Worm (Caenorhabditis elegans): ENCODE results near the gene tbx-34.
"Not testable (repeated sequence)": the region's sequence is repeated elsewhere in the genome, so short reads cannot be mapped to it uniquely, and the experiment has no call there.

tbx-34 gene

DNA sequence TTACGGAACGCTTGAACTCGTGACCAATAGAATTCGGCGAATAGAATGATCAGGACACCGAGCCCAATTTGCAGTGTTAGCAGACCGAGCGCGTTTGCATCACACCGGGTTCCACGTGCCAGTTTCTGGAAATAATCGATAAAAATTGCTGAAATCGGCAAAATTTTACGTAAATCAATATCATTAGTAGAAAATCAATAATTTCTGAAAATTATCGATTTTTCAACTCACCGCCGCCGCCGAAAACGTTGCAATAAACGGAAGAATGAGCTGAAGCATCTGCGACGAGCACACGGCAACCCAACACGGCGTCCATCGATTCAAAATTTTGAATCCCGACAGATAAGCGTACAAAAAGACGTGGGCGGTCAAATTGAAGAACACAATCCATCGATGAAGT is 12.5 kb upstream of the tbx-34 start:
- peak; percentile 78 for TF ChIP-seq ceh-28 (tag; optimal IDR thresholded peaks at IDR 0.05)
- TF ChIP-seq egl-27 (tag; optimal IDR thresholded peaks at IDR 0.05) = no peak
- TF ChIP-seq nhr-77 (tag; optimal IDR thresholded peaks at IDR 0.05) = no peak
- peak; percentile 45 for TF ChIP-seq aha-1 (tag)

DNA sequence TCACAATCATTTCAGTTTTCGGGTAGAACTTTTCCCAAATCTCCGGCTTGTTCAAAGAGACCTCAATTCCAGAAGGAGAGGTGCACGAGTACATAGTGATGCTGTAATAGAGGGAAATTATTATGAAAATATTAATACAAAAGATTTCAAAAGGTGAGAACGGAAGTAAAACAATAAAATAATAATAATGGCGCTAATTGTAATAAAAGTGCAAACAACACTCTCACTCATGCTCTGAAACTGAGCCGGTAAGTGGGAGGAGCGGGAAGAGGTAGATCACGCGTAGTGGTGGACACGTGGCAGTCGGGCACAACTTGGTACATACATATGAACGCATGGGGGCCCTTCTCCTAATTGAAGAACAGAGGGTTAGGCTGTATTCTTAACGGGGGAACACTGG is 9.0 kb upstream of the tbx-34 start, which contains the start of gene tbx-37:
Gene tbx-37, minus strand, starts transcription at position 101 of the 400 bp plus-strand sequence.
- TF ChIP-seq ceh-44 (GFP tag; IDR thresholded peaks at IDR 0.05) (no peak), Y5F2A.4 (GFP tag; optimal IDR thresholded peaks at IDR 0.05) (no peak), nhr-11 (tag; optimal IDR thresholded peaks at IDR 0.05) (no peak), T26A8.4 (GFP tag; IDR thresholded peaks at IDR 0.05) (no peak), hif-1 (tag; optimal IDR thresholded peaks at IDR 0.05) (no peak), lin-15B (tag; optimal IDR thresholded peaks at IDR 0.05) (no peak), mes-2 (tag; optimal IDR thresholded peaks at IDR 0.05; ENCODE audit: poor library complexity, severe bottlenecking) (no peak), jun-1 (tag; optimal IDR thresholded peaks at IDR 0.05) (no peak), T20F7.1 (GFP tag; optimal IDR thresholded peaks at IDR 0.05) (no peak), D1046.2 (GFP tag; IDR thresholded peaks at IDR 0.05) (no peak), snpc-1.2 (GFP tag; IDR thresholded peaks at IDR 0.05) (no peak), ceh-28 (tag; optimal IDR thresholded peaks at IDR 0.05) (no peak), nhr-28 (tag; optimal IDR thresholded peaks at IDR 0.05) (no peak), egl-43 (GFP tag; IDR thresholded peaks at IDR 0.05) (no peak), dmd-9 (GFP tag; IDR thresholded peaks at IDR 0.05) (no peak), spr-1 (tag; optimal IDR thresholded peaks at IDR 0.05) (no peak)

DNA sequence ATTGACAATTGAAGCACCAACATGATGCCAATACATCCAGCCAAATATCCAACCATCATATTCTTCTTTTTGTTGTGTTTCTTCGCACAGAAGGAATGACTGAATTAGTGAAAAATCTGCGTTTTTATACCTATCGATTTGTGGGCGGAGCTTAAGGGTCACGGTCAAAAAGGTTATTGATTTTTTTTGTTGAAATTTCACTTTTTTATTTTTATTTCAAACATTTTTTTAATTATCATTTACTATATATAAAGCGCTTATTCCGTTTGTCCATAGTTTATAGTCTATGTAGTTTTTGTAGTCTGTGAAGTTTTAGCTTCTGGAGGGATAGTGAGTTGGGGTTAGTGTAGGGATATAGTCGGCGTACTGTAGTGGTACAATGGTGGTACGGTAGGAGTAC is 6.0 kb upstream of the tbx-34 start, which contains the start of gene Y47D3A.13:
Gene Y47D3A.13, minus strand, starts transcription at position 101 of the 400 bp plus-strand sequence.
- not testable (repeated sequence) for TF ChIP-seq mep-1 (tag; optimal IDR thresholded peaks at IDR 0.05); lin-15B (tag; optimal IDR thresholded peaks at IDR 0.05); T26A8.4 (GFP tag; IDR thresholded peaks at IDR 0.05)

DNA sequence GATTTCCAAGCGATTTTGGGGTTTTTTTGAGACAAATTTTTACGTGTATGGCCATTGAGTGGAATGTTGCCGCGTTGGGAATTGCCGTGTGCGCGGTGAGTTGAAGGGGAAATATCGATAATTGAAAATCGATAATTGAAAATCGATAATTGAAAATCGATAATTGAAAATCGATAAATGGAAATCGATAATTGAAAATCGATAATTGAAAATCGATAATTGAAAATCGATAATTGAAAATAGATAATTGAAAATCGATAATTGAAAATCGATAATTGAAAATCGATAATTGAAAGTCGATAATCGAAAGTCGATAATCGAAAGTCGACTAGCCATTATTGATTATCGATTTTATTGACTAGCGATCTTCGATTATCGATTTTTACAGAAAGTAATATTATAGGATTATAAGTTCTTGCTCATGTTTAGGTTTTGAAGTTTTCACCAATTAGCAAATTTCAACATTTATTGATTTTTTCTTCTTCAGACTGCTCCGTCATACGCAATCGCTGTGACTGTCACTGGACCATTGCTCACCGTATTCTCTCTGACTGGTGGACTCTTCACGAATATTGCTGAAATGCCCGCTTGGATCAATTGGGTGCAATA is 3.6 kb upstream of the tbx-34 start:
- peak; percentile 99 for TF ChIP-seq ceh-28 (tag; optimal IDR thresholded peaks at IDR 0.05)
- TF ChIP-seq vab-7 (GFP tag; IDR thresholded peaks at IDR 0.05) = no peak

DNA sequence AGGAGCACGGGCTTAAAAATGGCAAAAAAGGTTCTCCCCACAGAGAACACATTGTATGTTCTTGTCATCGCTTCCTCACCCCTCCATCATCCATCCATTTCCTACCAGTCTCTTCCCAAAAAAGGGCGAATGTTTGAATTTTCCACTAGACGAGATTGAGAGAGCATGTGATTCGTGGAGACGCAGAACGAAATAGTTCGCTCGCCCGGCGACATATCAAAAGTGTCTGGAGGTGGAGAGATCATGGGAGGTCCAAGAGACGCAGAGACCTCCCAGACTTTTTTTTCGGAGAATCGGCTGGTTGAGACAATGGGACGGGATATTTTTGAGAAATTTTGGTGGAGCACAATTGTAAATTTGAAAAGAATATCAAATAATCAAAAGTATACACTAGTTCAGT is 9.7 kb downstream of the tbx-34 start:
- TF ChIP-seq aha-1 (tag) (peak; percentile 29), ces-1 (GFP tag; optimal IDR thresholded peaks at IDR 0.05) (no peak)

DNA sequence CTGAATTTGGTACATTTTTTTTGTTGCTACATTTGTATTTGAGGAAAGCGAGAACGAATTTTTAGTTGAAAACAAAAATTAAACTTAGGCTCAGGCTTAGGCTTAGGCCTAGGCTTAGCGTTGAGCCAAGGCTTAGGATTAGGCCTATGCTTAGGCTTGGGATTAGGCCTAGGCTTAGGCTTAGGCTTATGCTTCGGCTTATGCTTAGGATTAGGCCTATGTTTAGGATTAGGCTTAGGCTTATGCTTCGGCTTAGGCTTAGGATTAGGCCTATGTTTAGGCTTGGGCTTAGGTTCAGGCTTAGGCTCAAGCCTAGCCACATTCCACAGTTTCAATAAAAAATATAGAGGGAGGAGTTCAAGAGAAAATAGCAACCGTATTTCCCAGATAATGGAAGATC is 10.2 kb downstream of the tbx-34 start:
- no peak for TF ChIP-seq pqm-1 (tag; optimal IDR thresholded peaks at IDR 0.05)
- TF ChIP-seq ceh-20 (GFP tag; IDR thresholded peaks at IDR 0.05) = no peak
- TF ChIP-seq vab-7 (GFP tag; IDR thresholded peaks at IDR 0.05) = no peak
- TF ChIP-seq cey-2 (tag; optimal IDR thresholded peaks at IDR 0.05; ENCODE audit: borderline replicate concordance, insufficient read depth) = no peak
- TF ChIP-seq nhr-77 (tag; optimal IDR thresholded peaks at IDR 0.05) = no peak
- no peak for TF ChIP-seq lin-15B (tag; optimal IDR thresholded peaks at IDR 0.05)
- TF ChIP-seq mep-1 (tag; optimal IDR thresholded peaks at IDR 0.05) = no peak
- TF ChIP-seq aha-1 (tag) = no peak
- TF ChIP-seq Y105C5A.15 (GFP tag; IDR thresholded peaks at IDR 0.05) = no peak
- no peak for TF ChIP-seq unc-39 (tag; optimal IDR thresholded peaks at IDR 0.05)
- no peak for TF ChIP-seq ceh-28 (tag; optimal IDR thresholded peaks at IDR 0.05)
- TF ChIP-seq snpc-4 (tag; optimal IDR thresholded peaks at IDR 0.05) = no peak
- no peak for TF ChIP-seq rbr-2 (tag; optimal IDR thresholded peaks at IDR 0.05)
- no peak for TF ChIP-seq lin-38 (GFP tag; IDR thresholded peaks at IDR 0.05)
- TF ChIP-seq mes-2 (tag; optimal IDR thresholded peaks at IDR 0.05; ENCODE audit: poor library complexity, severe bottlenecking) = no peak
